Fruit fly (Drosophila melanogaster) whole organism, prepupa: ENCODE data around the gene Ntf-2.

Source experiments
- Blimp-1 ChIP-seq: fragments of 200-800 bp; sonication (Bioruptor generic); optimal IDR thresholded peaks from 3 replicates; lab custom pipeline; 2017; ENCODE audit warnings: missing biosample characterization, missing genetic modification characterization, mild to moderate bottlenecking, moderate library complexity, missing genetic modification reagents
- CG10631 ChIP-seq: fragments of 200-800 bp; sonication (Bioruptor generic); optimal IDR thresholded peaks from 2 replicates; lab custom pipeline; 2016; ENCODE audit warnings: missing biosample characterization, missing genetic modification characterization
- CG10669 ChIP-seq: fragments of 200-800 bp; sonication (Bioruptor generic); optimal IDR thresholded peaks from 3 replicates; lab custom pipeline; 2018; ENCODE audit warnings: missing biosample characterization, mild to moderate bottlenecking, missing genetic modification characterization, moderate library complexity
- CG11294 ChIP-seq: fragments of 200-800 bp; sonication (Bioruptor generic); IDR thresholded peaks from 2 replicates; pipeline ENCODE4 v1.3.6; 2022; ENCODE audit warnings: missing biosample characterization, missing genetic modification characterization
- CG15336 ChIP-seq: fragments of 200-800 bp; sonication (Bioruptor generic); IDR thresholded peaks from 2 replicates; pipeline ENCODE4 v1.3.6; 2022; ENCODE audit warnings: missing biosample characterization, missing genetic modification characterization
- CG1621 ChIP-seq: fragments of 200-800 bp; sonication (Bioruptor generic); optimal IDR thresholded peaks from 3 replicates; lab custom pipeline; 2018; ENCODE audit warnings: missing biosample characterization, mild to moderate bottlenecking, missing genetic modification characterization
- CG16779 ChIP-seq: fragments of 200-800 bp; sonication (Bioruptor generic); optimal IDR thresholded peaks from 3 replicates; lab custom pipeline; 2017; ENCODE audit warnings: missing biosample characterization, mild to moderate bottlenecking, missing genetic modification characterization
- CG3032 ChIP-seq: fragments of 200-800 bp; optimal IDR thresholded peaks from 2 replicates; lab custom pipeline; 2019; ENCODE audit warnings: missing biosample characterization, mild to moderate bottlenecking, missing genetic modification characterization, moderate library complexity
- CG31627 ChIP-seq: fragments of 200-800 bp; sonication (Bioruptor generic); optimal IDR thresholded peaks from 3 replicates; lab custom pipeline; 2016; ENCODE audit warnings: missing biosample characterization, missing genetic modification characterization
- CG32006 ChIP-seq: fragments of 200-800 bp; sonication (Bioruptor generic); optimal IDR thresholded peaks from 3 replicates; lab custom pipeline; 2017; ENCODE audit warnings: missing biosample characterization, mild to moderate bottlenecking, missing genetic modification characterization
- CG3919 ChIP-seq: fragments of 200-800 bp; sonication (Bioruptor generic); optimal IDR thresholded peaks from 3 replicates; lab custom pipeline; 2016; ENCODE audit warnings: missing biosample characterization, missing genetic modification characterization
- CG4318 ChIP-seq: fragments of 200-800 bp; sonication (Bioruptor generic); optimal IDR thresholded peaks from 3 replicates; lab custom pipeline; 2017; ENCODE audit warnings: missing biosample characterization, mild to moderate bottlenecking, missing genetic modification characterization
- CG6163 ChIP-seq: fragments of 200-800 bp; sonication (Bioruptor generic); IDR thresholded peaks from 3 replicates; pipeline ENCODE4 v1.3.6; 2022; ENCODE audit warnings: missing biosample characterization, missing genetic modification characterization
- CG6792 ChIP-seq: fragments of 200-800 bp; sonication (Bioruptor generic); optimal IDR thresholded peaks from 3 replicates; lab custom pipeline; 2016; ENCODE audit warnings: missing biosample characterization, missing genetic modification characterization
- CG6808 ChIP-seq: fragments of 200-800 bp; sonication (Bioruptor generic); optimal IDR thresholded peaks from 3 replicates; lab custom pipeline; 2017; ENCODE audit warnings: missing biosample characterization, missing genetic modification characterization, mild to moderate bottlenecking, moderate library complexity, missing genetic modification reagents
- CG6854 ChIP-seq: fragments of 200-800 bp; sonication (Bioruptor generic); optimal IDR thresholded peaks from 2 replicates; lab custom pipeline; 2017; ENCODE audit warnings: missing biosample characterization, mild to moderate bottlenecking, missing genetic modification characterization
- CG7368 ChIP-seq: fragments of 200-800 bp; sonication (Bioruptor generic); optimal IDR thresholded peaks from 3 replicates; lab custom pipeline; 2016; ENCODE audit warnings: missing biosample characterization, missing genetic modification characterization
- CG8119 ChIP-seq: fragments of 200-800 bp; sonication (Bioruptor generic); IDR thresholded peaks from 3 replicates; pipeline ENCODE4 v1.3.6; 2022; ENCODE audit warnings: missing biosample characterization, missing genetic modification characterization
- CG8319 ChIP-seq: fragments of 200-800 bp; sonication (Bioruptor generic); optimal IDR thresholded peaks from 3 replicates; lab custom pipeline; 2016; ENCODE audit warnings: missing biosample characterization, missing genetic modification characterization
- CG9139 ChIP-seq: fragments of 200-800 bp; sonication (Bioruptor generic); optimal IDR thresholded peaks from 3 replicates; lab custom pipeline; 2017; ENCODE audit warnings: missing biosample characterization, mild to moderate bottlenecking, missing genetic modification characterization
- Eip78C ChIP-seq: fragments of 200-800 bp; sonication (Bioruptor generic); peaks from one replicate; lab custom pipeline; 2016; ENCODE audit warnings: missing biosample characterization, missing genetic modification characterization
- Ets21C ChIP-seq: fragments of 200-800 bp; sonication (Bioruptor generic); optimal IDR thresholded peaks from 3 replicates; lab custom pipeline; 2016; ENCODE audit warnings: missing biosample characterization, missing genetic modification characterization
- Ets96B ChIP-seq: fragments of 200-800 bp; optimal IDR thresholded peaks from 2 replicates; lab custom pipeline; 2019; ENCODE audit warnings: missing biosample characterization, mild to moderate bottlenecking, missing genetic modification characterization, moderate library complexity
- Hr38 ChIP-seq: sonication (Bioruptor generic); optimal IDR thresholded peaks from 2 replicates; lab custom pipeline; 2016; ENCODE audit warnings: missing biosample characterization, missing genetic modification characterization
- Hr39 ChIP-seq: fragments of 200-800 bp; sonication (Bioruptor generic); optimal IDR thresholded peaks from 2 replicates; lab custom pipeline; 2016; ENCODE audit warnings: missing biosample characterization, missing genetic modification characterization
- Hr4 ChIP-seq: fragments of 200-800 bp; sonication (Bioruptor generic); optimal IDR thresholded peaks from 3 replicates; lab custom pipeline; 2016; ENCODE audit warnings: missing biosample characterization, missing genetic modification characterization
- Lpt ChIP-seq: fragments of 200-800 bp; sonication (Bioruptor generic); optimal IDR thresholded peaks from 3 replicates; lab custom pipeline; 2016; ENCODE audit warnings: missing biosample characterization, missing genetic modification characterization
- OdsH ChIP-seq: fragments of 200-800 bp; sonication (Bioruptor generic); optimal IDR thresholded peaks from 3 replicates; lab custom pipeline; 2016; ENCODE audit warnings: missing biosample characterization, missing genetic modification characterization
- Smox ChIP-seq: fragments of 200-800 bp; sonication (Bioruptor generic); optimal IDR thresholded peaks from 3 replicates; lab custom pipeline; 2016; ENCODE audit warnings: missing biosample characterization, missing genetic modification characterization
- Sox102F ChIP-seq: fragments of 200-800 bp; sonication (Bioruptor generic); optimal IDR thresholded peaks from 2 replicates; lab custom pipeline; 2016; ENCODE audit warnings: missing biosample characterization, mild to moderate bottlenecking, missing genetic modification characterization
- Sox14 ChIP-seq: fragments of 200-800 bp; sonication (Bioruptor generic); optimal IDR thresholded peaks from 3 replicates; lab custom pipeline; 2016; ENCODE audit warnings: missing biosample characterization, missing genetic modification characterization
- achi ChIP-seq: fragments of 200-800 bp; sonication (Bioruptor generic); optimal IDR thresholded peaks from 3 replicates; lab custom pipeline; 2016; ENCODE audit warnings: missing biosample characterization, missing genetic modification characterization
- acj6 ChIP-seq: fragments of 200-800 bp; sonication (Bioruptor generic); optimal IDR thresholded peaks from 3 replicates; lab custom pipeline; 2016; ENCODE audit warnings: missing biosample characterization, missing genetic modification characterization
- cyc ChIP-seq: fragments of 200-800 bp; sonication (Bioruptor generic); optimal IDR thresholded peaks from 3 replicates; lab custom pipeline; 2016; ENCODE audit warnings: missing biosample characterization, missing genetic modification characterization
- dsx ChIP-seq: fragments of 200-800 bp; optimal IDR thresholded peaks from 3 replicates; lab custom pipeline; 2019; ENCODE audit warnings: missing biosample characterization, mild to moderate bottlenecking, missing genetic modification characterization, moderate library complexity; ENCODE audit not compliant: poor library complexity, severe bottlenecking
- eg ChIP-seq: fragments of 200-800 bp; sonication (Bioruptor generic); IDR thresholded peaks from 3 replicates; pipeline ENCODE4 v1.3.6; 2022; ENCODE audit warnings: missing biosample characterization, missing genetic modification characterization
- esn ChIP-seq: fragments of 200-800 bp; sonication (Bioruptor generic); optimal IDR thresholded peaks from 2 replicates; lab custom pipeline; 2016; ENCODE audit warnings: missing biosample characterization, mild to moderate bottlenecking, missing genetic modification characterization, moderate library complexity
- fd59A ChIP-seq: fragments of 200-800 bp; sonication (Bioruptor generic); optimal IDR thresholded peaks from 2 replicates; lab custom pipeline; 2017; ENCODE audit warnings: missing biosample characterization, mild to moderate bottlenecking, missing genetic modification characterization, missing genetic modification reagents
- lz ChIP-seq: fragments of 200-800 bp; sonication (Bioruptor generic); optimal IDR thresholded peaks from 3 replicates; lab custom pipeline; 2016; ENCODE audit warnings: missing biosample characterization, missing genetic modification characterization
- net ChIP-seq: fragments of 200-800 bp; sonication (Bioruptor generic); optimal IDR thresholded peaks from 3 replicates; lab custom pipeline; 2016; ENCODE audit warnings: missing biosample characterization, missing genetic modification characterization
- pdm3 ChIP-seq: fragments of 200-800 bp; sonication (Bioruptor generic); optimal IDR thresholded peaks from 3 replicates; lab custom pipeline; 2016; ENCODE audit warnings: missing biosample characterization, missing genetic modification characterization
- ss ChIP-seq, 2 experiments: fragments of 200-800 bp; sonication (Bioruptor generic); optimal IDR thresholded peaks; 2 replicates in 1 of 2; 3 replicates in 1 of 2; lab custom pipeline; 2017 to 2018; ENCODE audit warnings: mild to moderate bottlenecking in 2 of 2, missing biosample characterization in 2 of 2, missing genetic modification characterization in 2 of 2, moderate library complexity in 1 of 2
- svp ChIP-seq: fragments of 200-800 bp; sonication (Bioruptor generic); peaks from one replicate; lab custom pipeline; 2016; ENCODE audit warnings: missing biosample characterization, missing genetic modification characterization
- topi ChIP-seq: fragments of 200-800 bp; sonication (Bioruptor generic); optimal IDR thresholded peaks from 3 replicates; lab custom pipeline; 2016; ENCODE audit warnings: missing biosample characterization, missing genetic modification characterization
- vri ChIP-seq: fragments of 200-800 bp; sonication (Bioruptor generic); optimal IDR thresholded peaks from 3 replicates; lab custom pipeline; 2016; ENCODE audit warnings: missing biosample characterization, mild to moderate bottlenecking, missing genetic modification characterization

Gene Ntf-2

DNA sequence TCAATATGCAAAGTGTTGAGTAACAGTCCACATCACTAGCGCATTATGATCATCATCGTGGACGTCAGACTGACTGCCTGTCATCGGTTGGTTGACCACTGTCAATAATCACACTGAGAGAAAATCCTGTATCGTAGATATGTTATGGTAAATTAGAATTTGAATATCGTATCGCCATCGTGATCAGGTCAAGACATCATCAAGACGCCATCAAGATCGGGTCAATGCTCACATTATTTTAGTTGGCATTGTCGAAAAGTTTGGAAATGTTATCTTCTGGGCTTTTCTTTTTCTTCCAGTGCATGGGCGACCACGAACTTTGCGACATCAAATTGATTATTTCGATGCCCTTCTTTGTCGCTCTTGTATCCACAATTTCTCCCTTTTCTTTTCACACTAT, 23.7 kb downstream of the Ntf-2 start (continued):
- TF ChIP-seq Sox102F (GFP tag; lab: Kevin White, UChicago) = peak; percentile 88
- peak; percentile 87 for TF ChIP-seq acj6 (GFP tag; lab: Kevin White, UChicago)
- peak; percentile 89 for TF ChIP-seq CG31627 (GFP tag; lab: Kevin White, UChicago)
- peak; percentile 84 for TF ChIP-seq eg
- peak; percentile 71 for TF ChIP-seq CG6808 (GFP tag; lab: Kevin White, UChicago)
- TF ChIP-seq CG3032 = peak; percentile 63
- TF ChIP-seq OdsH = peak; percentile 88
- peak; percentile 91 for TF ChIP-seq topi
- peak; percentile 66 for TF ChIP-seq CG4318 (GFP tag; lab: Kevin White, UChicago)
- TF ChIP-seq CG10669 (GFP tag; lab: Kevin White, UChicago) = peak; percentile 73
- TF ChIP-seq CG15336 (GFP tag; lab: Robert Waterston, UW) = peak; percentile 81
- TF ChIP-seq pdm3 (GFP tag; lab: Kevin White, UChicago) = peak; percentile 88
- TF ChIP-seq CG7368 (GFP tag; lab: Kevin White, UChicago) = peak; percentile 77
- TF ChIP-seq Smox (GFP tag; lab: Kevin White, UChicago) = peak; percentile 89
- peak; percentile 91 for TF ChIP-seq Sox14
- peak; percentile 79 for TF ChIP-seq Lpt
- peak; percentile 14 for TF ChIP-seq CG9139 (GFP tag; lab: Kevin White, UChicago)
- peak; percentile 79 for TF ChIP-seq Hr4
- peak; percentile 65 for TF ChIP-seq Ets96B (tag; lab: Kevin White, UChicago)
- peak; percentile 84 for TF ChIP-seq CG32006 (GFP tag; lab: Kevin White, UChicago)
- TF ChIP-seq Ets21C (GFP tag; lab: Kevin White, UChicago) = peak; percentile 75
- peak; percentile 80 for TF ChIP-seq net (GFP tag; lab: Kevin White, UChicago)
- TF ChIP-seq CG3919 (GFP tag; lab: Kevin White, UChicago) = peak; percentile 84

DNA sequence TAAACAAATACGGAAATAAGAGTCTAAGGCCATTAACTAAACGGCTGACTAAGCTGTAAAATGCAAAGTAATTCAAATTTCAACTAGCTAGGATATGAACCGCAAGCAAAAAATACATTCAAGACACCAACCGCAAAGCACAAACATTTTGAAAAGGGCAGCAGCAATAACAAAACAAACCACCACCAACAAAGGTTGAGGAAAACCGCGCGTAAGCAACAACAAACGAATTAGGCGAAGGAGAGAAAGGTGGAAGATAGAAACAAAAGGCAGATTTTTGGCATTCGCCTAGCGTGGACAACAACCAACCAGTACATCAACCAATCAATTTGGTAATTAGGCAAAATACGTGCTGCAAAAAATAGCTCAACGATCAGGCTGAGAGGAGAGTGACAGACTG, 25.3 kb downstream of the Ntf-2 start:
- no peak for TF ChIP-seq dsx (GFP tag; lab: Kevin White, UChicago)
- no peak for TF ChIP-seq CG6792 (GFP tag; lab: Kevin White, UChicago)
- no peak for TF ChIP-seq CG9139 (GFP tag; lab: Kevin White, UChicago)
- TF ChIP-seq svp (GFP tag; lab: Kevin White, UChicago) = peak; percentile 23
- TF ChIP-seq Blimp-1 = no peak
- no peak for TF ChIP-seq CG11294 (GFP tag; lab: Robert Waterston, UW)
- TF ChIP-seq esn = no peak

DNA sequence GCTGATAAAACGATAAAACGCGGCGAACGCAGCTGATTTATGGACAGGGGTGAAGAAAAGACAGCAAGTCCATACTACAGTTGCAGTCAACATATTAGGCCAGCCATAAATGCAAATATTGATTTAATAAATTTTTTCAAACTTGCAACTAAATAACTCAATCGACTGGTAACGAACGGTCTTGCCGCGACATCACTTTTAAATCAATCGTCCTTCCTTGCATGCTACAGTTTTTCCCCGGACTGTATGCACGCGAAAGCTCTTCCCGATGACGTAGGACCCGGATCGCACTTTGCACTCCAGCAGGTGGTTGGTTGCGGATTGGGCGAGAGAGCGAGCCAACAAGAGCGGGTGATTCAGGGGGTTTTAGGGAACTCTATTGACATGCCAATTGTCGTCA, 29.7 kb downstream of the Ntf-2 start:
- TF ChIP-seq lz (GFP tag; lab: Kevin White, UChicago) = peak; percentile 96
- peak; percentile 97 for TF ChIP-seq cyc (GFP tag; lab: Kevin White, UChicago)
- TF ChIP-seq CG3919 (GFP tag; lab: Kevin White, UChicago) = peak; percentile 92
- TF ChIP-seq CG7368 (GFP tag; lab: Kevin White, UChicago) = peak; percentile 89
- peak; percentile 96 for TF ChIP-seq Eip78C (GFP tag; lab: Kevin White, UChicago)
- peak; percentile 91 for TF ChIP-seq CG15336 (GFP tag; lab: Robert Waterston, UW)
- TF ChIP-seq CG1621 = peak; percentile 84
- peak; percentile 70 for TF ChIP-seq fd59A
- TF ChIP-seq CG16779 = peak; percentile 85
- peak; percentile 83 for TF ChIP-seq CG11294 (GFP tag; lab: Robert Waterston, UW)
- TF ChIP-seq Lpt = peak; percentile 83
- TF ChIP-seq CG6792 (GFP tag; lab: Kevin White, UChicago) = peak; percentile 94
- TF ChIP-seq net (GFP tag; lab: Kevin White, UChicago) = peak; percentile 91
- peak; percentile 93 for TF ChIP-seq OdsH
- peak; percentile 88 for TF ChIP-seq CG8319 (GFP tag; lab: Kevin White, UChicago)
- TF ChIP-seq acj6 (GFP tag; lab: Kevin White, UChicago) = peak; percentile 93
- TF ChIP-seq esn = peak; percentile 97
- peak; percentile 98 for TF ChIP-seq svp (GFP tag; lab: Kevin White, UChicago)
- TF ChIP-seq topi = peak; percentile 97
- TF ChIP-seq CG6854 (GFP tag; lab: Kevin White, UChicago) = peak; percentile 95
- peak; percentile 82 for TF ChIP-seq CG10631 (GFP tag; lab: Kevin White, UChicago)
- peak; percentile 97 for TF ChIP-seq Hr39 (GFP tag; lab: Kevin White, UChicago)
- peak; percentile 95 for TF ChIP-seq vri (GFP tag; lab: Kevin White, UChicago)
- peak; percentile 90 for TF ChIP-seq CG8119 (GFP tag; lab: Robert Waterston, UW)
- peak; percentile 93 for TF ChIP-seq pdm3 (GFP tag; lab: Kevin White, UChicago)
- peak; percentile 87 for TF ChIP-seq achi (GFP tag; lab: Kevin White, UChicago)
- peak; percentile 67 for TF ChIP-seq dsx (GFP tag; lab: Kevin White, UChicago)
- peak; percentile 81 for TF ChIP-seq CG9139 (GFP tag; lab: Kevin White, UChicago)
- TF ChIP-seq CG31627 (GFP tag; lab: Kevin White, UChicago) = peak; percentile 98
- peak; percentile 65 for TF ChIP-seq CG4318 (GFP tag; lab: Kevin White, UChicago)
- TF ChIP-seq Hr38 = peak; percentile 42
- peak; percentile 96 for TF ChIP-seq Smox (GFP tag; lab: Kevin White, UChicago)
- peak; percentile 72 to 79 for TF ChIP-seq ss (GFP tag; optimal IDR thresholded peaks at IDR 0.05; lab: Kevin White, UChicago)
- peak; percentile 95 for TF ChIP-seq CG6163 (GFP tag; lab: Robert Waterston, UW)
- peak; percentile 85 for TF ChIP-seq CG10669 (GFP tag; lab: Kevin White, UChicago)
- peak; percentile 90 for TF ChIP-seq Hr4
